Fruit fly (Drosophila melanogaster) whole organism, embryonic: ENCODE measurements around the gene CG5171.

Source experiments
- Abd-B ChIP-seq: fragments of 200-800 bp; sonication (Bioruptor generic); optimal IDR thresholded peaks from 2 replicates; lab custom pipeline; 2018; ENCODE audit warnings: missing biosample characterization, mild to moderate bottlenecking, missing genetic modification characterization, moderate library complexity
- Bdp1 ChIP-seq: fragments of 200-800 bp; sonication (Bioruptor generic); optimal IDR thresholded peaks from 3 replicates; lab custom pipeline; 2016; ENCODE audit warnings: missing biosample characterization, missing genetic modification characterization
- Bgb ChIP-seq: fragments of 200-800 bp; sonication (Bioruptor generic); IDR thresholded peaks from 2 replicates; pipeline ENCODE4 v1.3.6; 2022; ENCODE audit warnings: missing biosample characterization, missing genetic modification characterization; ENCODE audit not compliant: partially characterized antibody
- CG10321 ChIP-seq: fragments of 200-800 bp; sonication (Bioruptor generic); IDR thresholded peaks from 2 replicates; pipeline ENCODE4 v1.3.6; 2022; ENCODE audit warnings: missing biosample characterization, missing genetic modification characterization
- CG10366 ChIP-seq: fragments of 200-800 bp; sonication (Bioruptor generic); IDR thresholded peaks from 2 replicates; pipeline ENCODE4 v1.3.6; 2022; ENCODE audit warnings: missing biosample characterization, missing genetic modification characterization
- CG10431 ChIP-seq: fragments of 200-800 bp; sonication (Bioruptor generic); optimal IDR thresholded peaks from 3 replicates; lab custom pipeline; 2018; ENCODE audit warnings: missing biosample characterization, mild to moderate bottlenecking, missing genetic modification characterization
- CG11398 ChIP-seq: fragments of 200-800 bp; sonication (Bioruptor generic); optimal IDR thresholded peaks from 2 replicates; lab custom pipeline; 2016; ENCODE audit warnings: missing biosample characterization, missing genetic modification characterization
- CG12236 ChIP-seq: fragments of 200-800 bp; sonication (Bioruptor generic); optimal IDR thresholded peaks from 2 replicates; lab custom pipeline; 2016; ENCODE audit warnings: missing biosample characterization, missing genetic modification characterization
- CG13123 ChIP-seq: fragments of 200-800 bp; sonication (Bioruptor generic); optimal IDR thresholded peaks from 2 replicates; lab custom pipeline; 2016; ENCODE audit warnings: missing biosample characterization, missing genetic modification characterization
- CG14667 ChIP-seq: fragments of 200-800 bp; sonication (Bioruptor generic); IDR thresholded peaks from 2 replicates; pipeline ENCODE4 v1.3.6; 2022; ENCODE audit warnings: missing biosample characterization, missing genetic modification characterization
- CG14710 ChIP-seq: fragments of 200-800 bp; sonication (Bioruptor generic); optimal IDR thresholded peaks from 3 replicates; lab custom pipeline; 2019; ENCODE audit warnings: missing biosample characterization, mild to moderate bottlenecking, missing genetic modification characterization, moderate library complexity
- CG16779 ChIP-seq: fragments of 200-800 bp; sonication (Bioruptor generic); IDR thresholded peaks from 2 replicates; pipeline ENCODE4 v1.3.6; 2022; ENCODE audit warnings: missing biosample characterization, missing genetic modification characterization
- CG16863 ChIP-seq: fragments of 200-800 bp; sonication (Bioruptor generic); optimal IDR thresholded peaks from 3 replicates; lab custom pipeline; 2016; ENCODE audit warnings: missing biosample characterization, missing genetic modification characterization
- CG2889 ChIP-seq: fragments of 200-800 bp; sonication (Bioruptor generic); IDR thresholded peaks from 3 replicates; pipeline ENCODE4 v1.3.6; 2022; ENCODE audit warnings: missing biosample characterization, missing genetic modification characterization
- CG32772 ChIP-seq: fragments of 200-800 bp; sonication (Bioruptor generic); IDR thresholded peaks from 2 replicates; pipeline ENCODE4 v1.3.6; 2022; ENCODE audit warnings: missing biosample characterization, missing genetic modification characterization
- CG4360 ChIP-seq: fragments of 200-800 bp; sonication (Bioruptor generic); IDR thresholded peaks from 2 replicates; pipeline ENCODE4 v1.3.6; 2022; ENCODE audit warnings: missing biosample characterization, missing genetic modification characterization
- CG7357 ChIP-seq: fragments of 200-800 bp; sonication (Bioruptor generic); IDR thresholded peaks from 3 replicates; pipeline ENCODE4 v1.3.6; 2022; ENCODE audit warnings: missing biosample characterization, missing genetic modification characterization
- CG7928 ChIP-seq: fragments of 200-800 bp; sonication (Bioruptor generic); optimal IDR thresholded peaks from 2 replicates; lab custom pipeline; 2017; ENCODE audit warnings: missing biosample characterization, mild to moderate bottlenecking, missing genetic modification characterization
- CG8359 ChIP-seq: fragments of 200-800 bp; sonication (Bioruptor generic); optimal IDR thresholded peaks from 2 replicates; lab custom pipeline; 2017; ENCODE audit warnings: missing biosample characterization, mild to moderate bottlenecking, missing genetic modification characterization, borderline replicate concordance
- CG8944 ChIP-seq: fragments of 200-800 bp; sonication (Bioruptor generic); optimal IDR thresholded peaks from 3 replicates; lab custom pipeline; 2016; ENCODE audit warnings: missing biosample characterization, missing genetic modification characterization
- CG9609 ChIP-seq: fragments of 200-800 bp; sonication (Bioruptor generic); optimal IDR thresholded peaks from 3 replicates; lab custom pipeline; 2016; ENCODE audit warnings: missing biosample characterization, missing genetic modification characterization
- CkIIα-i1 ChIP-seq: fragments of 200-800 bp; sonication (Bioruptor generic); IDR thresholded peaks from 2 replicates; pipeline ENCODE4 v1.3.6; 2022; ENCODE audit warnings: missing biosample characterization, missing genetic modification characterization
- E2f2 ChIP-seq: fragments of 200-800 bp; sonication (Bioruptor generic); IDR thresholded peaks from 2 replicates; pipeline ENCODE4 v1.3.6; 2022; ENCODE audit warnings: missing biosample characterization, missing genetic modification characterization
- Hand ChIP-seq: fragments of 200-800 bp; sonication (Bioruptor generic); optimal IDR thresholded peaks from 2 replicates; lab custom pipeline; 2017; ENCODE audit warnings: mild to moderate bottlenecking, missing biosample characterization, missing genetic modification reagents, missing genetic modification characterization
- Lpt ChIP-seq: fragments of >200 bp; optimal IDR thresholded peaks from 2 replicates; lab custom pipeline; 2018; ENCODE audit warnings: missing biosample characterization, missing genetic modification characterization
- MTF-1 ChIP-seq: fragments of 200-800 bp; sonication (Bioruptor generic); optimal IDR thresholded peaks from 2 replicates; lab custom pipeline; 2018; ENCODE audit warnings: missing biosample characterization, mild to moderate bottlenecking, missing genetic modification characterization, borderline replicate concordance
- Mad ChIP-seq: fragments of 200-800 bp; sonication (Bioruptor generic); optimal IDR thresholded peaks from 2 replicates; lab custom pipeline; 2016; ENCODE audit warnings: missing biosample characterization, missing genetic modification characterization
- NFAT ChIP-seq: fragments of 200-800 bp; sonication (Bioruptor generic); IDR thresholded peaks from 2 replicates; pipeline ENCODE4 v1.3.6; 2022; ENCODE audit warnings: missing biosample characterization, missing genetic modification characterization
- Nf-YC ChIP-seq: fragments of 200-800 bp; optimal IDR thresholded peaks from 3 replicates; lab custom pipeline; 2019; ENCODE audit warnings: missing biosample characterization, mild to moderate bottlenecking, missing genetic modification characterization, moderate library complexity
- Ssrp ChIP-seq: fragments of 200-800 bp; sonication (Bioruptor generic); optimal IDR thresholded peaks from 2 replicates; lab custom pipeline; 2018; ENCODE audit warnings: missing biosample characterization, mild to moderate bottlenecking, missing genetic modification characterization, moderate library complexity
- Xrp1 ChIP-seq: fragments of 200-800 bp; sonication (Bioruptor generic); IDR thresholded peaks from 2 replicates; pipeline ENCODE4 v1.3.6; 2022; ENCODE audit warnings: missing biosample characterization, missing genetic modification characterization
- chn ChIP-seq: fragments of 200-800 bp; sonication (Bioruptor generic); optimal IDR thresholded peaks from 2 replicates; lab custom pipeline; 2016; ENCODE audit warnings: missing biosample characterization, missing genetic modification characterization
- crc ChIP-seq: fragments of 200-800 bp; sonication (Bioruptor generic); optimal IDR thresholded peaks from 2 replicates; lab custom pipeline; 2016; ENCODE audit warnings: missing biosample characterization, missing genetic modification characterization
- eve ChIP-seq, 2 experiments: fragments of >200 bp; optimal IDR thresholded peaks; 2 replicates each; lab custom pipeline; 2017; ENCODE audit warnings: missing biosample characterization in 2 of 2, missing genetic modification characterization in 2 of 2
- gro ChIP-seq: fragments of 200-800 bp; sonication (Bioruptor generic); optimal IDR thresholded peaks from 2 replicates; lab custom pipeline; 2016; ENCODE audit warnings: missing biosample characterization, missing genetic modification characterization
- hth ChIP-seq: fragments of >200 bp; optimal IDR thresholded peaks from 2 replicates; lab custom pipeline; 2017; ENCODE audit warnings: inconsistent platforms
- inv ChIP-seq: fragments of 200-800 bp; sonication (Bioruptor generic); IDR thresholded peaks from 2 replicates; pipeline ENCODE4 v1.3.6; 2022; ENCODE audit warnings: missing biosample characterization, missing genetic modification characterization; ENCODE audit not compliant: partially characterized antibody
- jigr1 ChIP-seq: fragments of 200-800 bp; sonication (Bioruptor generic); IDR thresholded peaks from 3 replicates; pipeline ENCODE4 v1.3.6; 2022; ENCODE audit warnings: missing biosample characterization, missing genetic modification characterization
- lbe ChIP-seq: fragments of 200-800 bp; sonication (Bioruptor generic); optimal IDR thresholded peaks from 2 replicates; lab custom pipeline; 2016; ENCODE audit warnings: missing biosample characterization, mild to moderate bottlenecking, missing genetic modification characterization
- pan ChIP-seq, 4 experiments: fragments of >200 bp in 3 of 4; fragments of 200-800 bp in 1 of 4; sonication (Bioruptor generic) in 1 of 4; optimal IDR thresholded peaks in 3 of 4; IDR thresholded peaks in 1 of 4; 2 replicates each; pipeline versions ENCODE4 v1.3.6 to Lab custom; 2017 to 2022; ENCODE audit warnings: missing biosample characterization in 2 of 4, missing genetic modification characterization in 2 of 4, mixed read lengths in 1 of 4
- phol ChIP-seq: fragments of 200-800 bp; sonication (Bioruptor generic); optimal IDR thresholded peaks from 3 replicates; lab custom pipeline; 2018; ENCODE audit warnings: missing biosample characterization, mild to moderate bottlenecking, missing genetic modification characterization, moderate library complexity
- tna ChIP-seq: fragments of 200-800 bp; sonication (Bioruptor generic); IDR thresholded peaks from 2 replicates; pipeline ENCODE4 v1.3.6; 2022; ENCODE audit warnings: missing biosample characterization, missing genetic modification characterization; ENCODE audit not compliant: partially characterized antibody
- toy ChIP-seq: fragments of 200-800 bp; sonication (Bioruptor generic); IDR thresholded peaks from 2 replicates; pipeline ENCODE4 v1.3.6; 2022; ENCODE audit warnings: missing biosample characterization, missing genetic modification characterization
- tup ChIP-seq: fragments of 200-800 bp; sonication (Bioruptor generic); optimal IDR thresholded peaks from 2 replicates; lab custom pipeline; 2016; ENCODE audit warnings: missing biosample characterization, mild to moderate bottlenecking, missing genetic modification characterization, moderate library complexity
- vfl ChIP-seq: fragments of 200-800 bp; sonication (Bioruptor generic); optimal IDR thresholded peaks from 2 replicates; lab custom pipeline; 2016; ENCODE audit warnings: missing biosample characterization, missing genetic modification characterization
- wor ChIP-seq: fragments of 200-800 bp; sonication (Bioruptor generic); IDR thresholded peaks from 2 replicates; pipeline ENCODE4 v1.3.6; 2022; ENCODE audit warnings: missing biosample characterization, missing genetic modification characterization
- zen2 ChIP-seq: fragments of 200-800 bp; sonication (Bioruptor generic); IDR thresholded peaks from 3 replicates; pipeline ENCODE4 v1.3.6; 2022; ENCODE audit warnings: missing biosample characterization, missing genetic modification characterization; ENCODE audit not compliant: partially characterized antibody
- zfh1 ChIP-seq: fragments of 200-800 bp; sonication (Bioruptor generic); IDR thresholded peaks from 3 replicates; pipeline ENCODE4 v1.3.6; 2022; ENCODE audit warnings: missing biosample characterization, missing genetic modification characterization

Gene CG5171

DNA sequence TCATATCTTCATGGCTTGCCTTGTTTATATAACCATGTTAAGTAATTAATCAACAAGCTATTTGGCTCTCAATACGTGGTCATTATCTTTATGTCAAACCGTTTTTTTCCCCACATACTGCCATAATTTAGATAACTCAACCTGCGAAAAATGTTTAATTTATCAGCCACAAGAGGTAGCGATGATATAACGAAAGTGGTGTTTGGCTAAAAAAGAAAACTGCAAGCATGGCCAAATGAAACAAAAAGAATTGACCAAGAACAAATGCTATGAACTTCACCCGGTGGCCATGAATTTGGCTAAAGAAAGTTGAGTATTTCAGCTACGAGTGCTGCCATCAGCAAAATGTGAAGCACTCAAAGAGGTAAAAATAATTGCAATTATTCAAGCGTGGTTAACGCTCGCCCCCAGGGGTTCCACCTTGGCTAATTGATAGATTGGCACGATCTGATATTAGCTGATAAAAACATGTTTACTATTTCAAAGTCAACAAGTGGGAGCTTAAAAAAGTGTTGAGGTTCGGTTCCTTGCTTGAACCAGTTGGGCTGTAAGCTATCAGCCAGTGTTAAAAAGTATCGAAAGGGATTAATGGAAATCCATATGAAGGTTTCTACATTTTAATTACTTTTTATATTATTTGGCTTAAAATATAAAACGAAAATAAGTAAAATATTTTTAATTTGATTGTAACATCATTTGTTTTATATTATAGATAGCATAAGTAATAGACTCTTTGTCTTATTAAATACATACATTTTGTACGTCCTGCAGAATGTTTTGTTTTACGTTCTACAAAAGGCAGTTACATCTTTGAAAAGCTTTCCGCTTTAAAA, 35.6 kb downstream of the CG5171 start (continued):
- TF ChIP-seq tup (GFP tag; lab: Kevin White, UChicago) (peak; percentile 70), CG10321 (no peak), CG7357 (GFP tag; lab: Robert Waterston, UW) (no peak; the same call in 2 of the 3 replicates), toy (peak; percentile 43; the same call in 1 of the 2 replicates), hth (lab: Kevin White, UChicago) (no peak), Ssrp (tag; lab: Kevin White, UChicago) (no peak), CG14667 (GFP tag; lab: Robert Waterston, UW) (no peak; the same call in 1 of the 2 replicates), lbe (GFP tag; lab: Kevin White, UChicago) (peak; percentile 42), zen2 (GFP tag; lab: Robert Waterston, UW) (no peak), CG12236 (peak; percentile 58), CG16779 (peak; percentile 43; the same call in 1 of the 2 replicates), Lpt (GFP tag; lab: Kevin White, UChicago) (no peak), MTF-1 (GFP tag; lab: Kevin White, UChicago) (peak; percentile 86), pan (optimal IDR thresholded peaks at IDR 0.05; lab: Kevin White, UChicago) (no peak), pan (GFP tag; optimal IDR thresholded peaks at IDR 0.05 in 1 of 2, IDR thresholded peaks at IDR 0.05 in 1 of 2) (peak in 1 of 2 experiments; percentile 73), CG10366 (peak; percentile 67), Xrp1 (GFP tag; lab: Robert Waterston, UW) (peak; percentile 69), chn (GFP tag; lab: Kevin White, UChicago) (peak; percentile 29), Bdp1 (GFP tag; lab: Kevin White, UChicago) (peak; percentile 51), Nf-YC (peak; percentile 47), Hand (peak; percentile 9), Mad (GFP tag; lab: Kevin White, UChicago) (peak; percentile 53), CG2889 (GFP tag; lab: Robert Waterston, UW) (peak; percentile 47; the same call in 1 of the 3 replicates), CG7928 (peak; percentile 41), CG14710 (tag; lab: Kevin White, UChicago) (peak; percentile 19), jigr1 (no peak), eve (GFP tag; optimal IDR thresholded peaks at IDR 0.05; lab: Kevin White, UChicago) (no peak), phol (tag; lab: Kevin White, UChicago) (no peak), crc (peak; percentile 47), CG9609 (GFP tag; lab: Kevin White, UChicago) (peak; percentile 49), Abd-B (GFP tag; lab: Kevin White, UChicago) (peak; percentile 5), zfh1 (GFP tag; lab: Robert Waterston, UW) (peak; percentile 78), CG32772 (GFP tag; lab: Robert Waterston, UW) (0 out of 2 replicates have a peak, but pooled peaks have one; percentile 7), Bgb (no peak), inv (GFP tag; lab: Robert Waterston, UW) (no peak), CG13123 (peak; percentile 79), CG16863 (peak; percentile 66), vfl (GFP tag; lab: Kevin White, UChicago) (peak; percentile 30), NFAT (GFP tag; lab: Robert Waterston, UW) (peak; percentile 87), E2f2 (GFP tag; lab: Robert Waterston, UW) (peak; percentile 44; the same call in 1 of the 2 replicates), CG4360 (GFP tag; lab: Robert Waterston, UW) (peak; percentile 40), CG8944 (peak; percentile 78), gro (GFP tag; lab: Kevin White, UChicago) (peak; percentile 64), tna (GFP tag; lab: Robert Waterston, UW) (no peak), CG8359 (GFP tag; lab: Kevin White, UChicago) (no peak), CG11398 (GFP tag; lab: Kevin White, UChicago) (peak; percentile 70), CG10431 (peak; percentile 40), CkIIα-i1 (GFP tag; lab: Robert Waterston, UW) (peak; percentile 55; the same call in 1 of the 2 replicates), wor (GFP tag; lab: Robert Waterston, UW) (peak; percentile 42)
